Fruit fly (Drosophila melanogaster) whole organism, wandering third instar larva: ENCODE measurements around the gene Swip-1.

Source experiments
- CrebA ChIP-seq: fragments of 200-800 bp; sonication (Bioruptor generic); optimal IDR thresholded peaks from 2 replicates; lab custom pipeline; 2016; ENCODE audit warnings: missing biosample characterization, mild to moderate bottlenecking, missing genetic modification characterization, borderline replicate concordance
- usp ChIP-seq: fragments of >200 bp; optimal IDR thresholded peaks from 2 replicates; lab custom pipeline; 2017; ENCODE audit warnings: missing biosample characterization, missing genetic modification characterization

- no peak for TF ChIP-seq usp (GFP tag; lab: Kevin White, UChicago)
- TF ChIP-seq CrebA (GFP tag; lab: Kevin White, UChicago): no peak
These were observed 19.2 kb downstream of the Swip-1 start for dm6 chr2L:18967897-18968296.
